Fruit fly (Drosophila melanogaster) whole organism, embryonic: ENCODE measurements around the gene aph-1.
A peak's percentile ranks its signal among the peaks of the same experiment; 100 is the strongest.

Experiments used
- CG10147 ChIP-seq: fragments of 200-800 bp; sonication (Bioruptor generic); optimal IDR thresholded peaks from 2 replicates; lab custom pipeline; 2019; ENCODE audit warnings: missing biosample characterization, mild to moderate bottlenecking, missing genetic modification characterization, moderate library complexity
- CG1024 ChIP-seq: fragments of 200-800 bp; sonication (Bioruptor generic); IDR thresholded peaks from 2 replicates; pipeline ENCODE4 v1.3.6; 2022; ENCODE audit warnings: missing biosample characterization, missing genetic modification characterization
- CG11247 ChIP-seq: fragments of 200-800 bp; sonication (Bioruptor generic); IDR thresholded peaks from 2 replicates; pipeline ENCODE4 v1.3.6; 2022; ENCODE audit warnings: missing biosample characterization, missing genetic modification characterization
- CG11504 ChIP-seq: fragments of 200-800 bp; sonication (Bioruptor generic); optimal IDR thresholded peaks from 3 replicates; lab custom pipeline; 2019; ENCODE audit warnings: missing biosample characterization, mild to moderate bottlenecking, missing genetic modification characterization, moderate library complexity
- CG12219 ChIP-seq: fragments of 200-800 bp; sonication (Bioruptor generic); optimal IDR thresholded peaks from 3 replicates; lab custom pipeline; 2018; ENCODE audit warnings: missing biosample characterization, mild to moderate bottlenecking, missing genetic modification characterization
- CG12299 ChIP-seq: fragments of 200-800 bp; sonication (Bioruptor generic); optimal IDR thresholded peaks from 2 replicates; lab custom pipeline; 2018; ENCODE audit warnings: missing biosample characterization, mild to moderate bottlenecking, missing genetic modification characterization
- CG12391 ChIP-seq: fragments of 200-800 bp; sonication (Bioruptor generic); optimal IDR thresholded peaks from 3 replicates; lab custom pipeline; 2018; ENCODE audit warnings: missing biosample characterization, mild to moderate bottlenecking, missing genetic modification characterization, moderate library complexity
- CG13624 ChIP-seq: fragments of 200-800 bp; sonication (Bioruptor generic); optimal IDR thresholded peaks from 2 replicates; lab custom pipeline; 2016; ENCODE audit warnings: missing biosample characterization, missing genetic modification characterization
- CG15696 ChIP-seq: fragments of 200-800 bp; sonication (Bioruptor generic); optimal IDR thresholded peaks from 2 replicates; lab custom pipeline; 2019; ENCODE audit warnings: missing biosample characterization, mild to moderate bottlenecking, missing genetic modification characterization, moderate library complexity
- CG17328 ChIP-seq: fragments of 200-800 bp; sonication (Bioruptor generic); IDR thresholded peaks from 2 replicates; pipeline ENCODE4 v1.3.6; 2022; ENCODE audit warnings: missing biosample characterization, missing genetic modification characterization
- CG18011 ChIP-seq: fragments of 200-800 bp; sonication (Bioruptor generic); optimal IDR thresholded peaks from 2 replicates; lab custom pipeline; 2017; ENCODE audit warnings: missing biosample characterization, missing genetic modification characterization, mild to moderate bottlenecking, moderate library complexity, missing genotype
- CG3065 ChIP-seq: fragments of 200-800 bp; sonication (Bioruptor generic); optimal IDR thresholded peaks from 2 replicates; lab custom pipeline; 2016; ENCODE audit warnings: missing biosample characterization, missing genetic modification characterization
- CG43689 ChIP-seq: fragments of 200-800 bp; sonication (Bioruptor generic); IDR thresholded peaks from 2 replicates; pipeline ENCODE4 v1.3.6; 2022; ENCODE audit warnings: missing biosample characterization, missing genetic modification characterization
- CG4820 ChIP-seq: fragments of 200-800 bp; sonication (Bioruptor generic); optimal IDR thresholded peaks from 3 replicates; lab custom pipeline; 2016; ENCODE audit warnings: missing biosample characterization, missing genetic modification characterization
- CG6765 ChIP-seq: fragments of 200-800 bp; sonication (Bioruptor generic); optimal IDR thresholded peaks from 3 replicates; lab custom pipeline; 2017; ENCODE audit warnings: missing biosample characterization, mild to moderate bottlenecking, missing genetic modification characterization
- CHES-1-like ChIP-seq: fragments of 200-800 bp; sonication (Bioruptor generic); optimal IDR thresholded peaks from 2 replicates; lab custom pipeline; 2016; ENCODE audit warnings: missing biosample characterization, missing genetic modification characterization
- CoRest ChIP-seq: fragments of 200-800 bp; sonication (Bioruptor generic); optimal IDR thresholded peaks from 3 replicates; lab custom pipeline; 2018; ENCODE audit warnings: missing biosample characterization, mild to moderate bottlenecking, missing genetic modification characterization, moderate library complexity
- Dip2 ChIP-seq: fragments of 200-800 bp; sonication (Bioruptor generic); IDR thresholded peaks from 2 replicates; pipeline ENCODE4 v1.3.6; 2022; ENCODE audit warnings: missing biosample characterization, missing genetic modification characterization
- Dref ChIP-seq: fragments of 200-800 bp; sonication (Bioruptor generic); IDR thresholded peaks from 2 replicates; pipeline ENCODE4 v1.3.6; 2022; ENCODE audit warnings: missing biosample characterization, missing genetic modification characterization
- Hey ChIP-seq: fragments of 200-800 bp; sonication (Bioruptor generic); optimal IDR thresholded peaks from 3 replicates; lab custom pipeline; 2018; ENCODE audit warnings: missing biosample characterization, mild to moderate bottlenecking, missing genetic modification characterization
- Hmr ChIP-seq: fragments of 200-800 bp; sonication (Bioruptor generic); optimal IDR thresholded peaks from 3 replicates; lab custom pipeline; 2017; ENCODE audit warnings: mild to moderate bottlenecking, missing biosample characterization, missing genetic modification reagents, missing genetic modification characterization
- Hsf ChIP-seq: fragments of 200-800 bp; sonication (Bioruptor generic); optimal IDR thresholded peaks from 3 replicates; lab custom pipeline; 2016; ENCODE audit warnings: missing biosample characterization, missing genetic modification characterization
- Lpt ChIP-seq: fragments of >200 bp; optimal IDR thresholded peaks from 2 replicates; lab custom pipeline; 2018; ENCODE audit warnings: missing biosample characterization, missing genetic modification characterization
- MESR4 ChIP-seq: fragments of 200-800 bp; sonication (Bioruptor generic); optimal IDR thresholded peaks from 2 replicates; lab custom pipeline; 2018; ENCODE audit warnings: missing biosample characterization, mild to moderate bottlenecking, missing genetic modification characterization, moderate library complexity
- NC2α ChIP-seq: fragments of 200-800 bp; sonication (Bioruptor generic); optimal IDR thresholded peaks from 2 replicates; lab custom pipeline; 2016; ENCODE audit warnings: missing biosample characterization, missing genetic modification characterization
- NC2β ChIP-seq: fragments of 200-800 bp; sonication (Bioruptor generic); optimal IDR thresholded peaks from 2 replicates; lab custom pipeline; 2016; ENCODE audit warnings: missing biosample characterization, missing genetic modification characterization
- NFAT ChIP-seq: fragments of 200-800 bp; sonication (Bioruptor generic); IDR thresholded peaks from 2 replicates; pipeline ENCODE4 v1.3.6; 2022; ENCODE audit warnings: missing biosample characterization, missing genetic modification characterization
- Ptx1 ChIP-seq: fragments of 200-800 bp; sonication (Bioruptor generic); IDR thresholded peaks from 2 replicates; pipeline ENCODE4 v1.3.6; 2022; ENCODE audit warnings: missing biosample characterization, missing genetic modification characterization
- Spps ChIP-seq: fragments of 200-800 bp; sonication (Bioruptor generic); optimal IDR thresholded peaks from 2 replicates; lab custom pipeline; 2018; ENCODE audit warnings: missing biosample characterization, mild to moderate bottlenecking, missing genetic modification characterization
- Stat92E ChIP-seq, 3 experiments: fragments of >200 bp in 2 of 3; fragments of 200-800 bp in 1 of 3; sonication (Bioruptor generic) in 1 of 3; optimal IDR thresholded peaks; 2 replicates each; lab custom pipeline; 2017 to 2019; ENCODE audit warnings: missing biosample characterization in 3 of 3, missing genetic modification characterization in 3 of 3, mild to moderate bottlenecking in 1 of 3, moderate library complexity in 1 of 3
- ac ChIP-seq: fragments of 200-800 bp; sonication (Bioruptor generic); optimal IDR thresholded peaks from 3 replicates; lab custom pipeline; 2017; ENCODE audit warnings: missing biosample characterization, mild to moderate bottlenecking, missing genetic modification characterization
- ato ChIP-seq: fragments of 200-800 bp; sonication (Bioruptor generic); IDR thresholded peaks from 2 replicates; pipeline ENCODE4 v1.3.6; 2022; ENCODE audit warnings: missing biosample characterization, missing genetic modification characterization; ENCODE audit not compliant: partially characterized antibody
- az2 ChIP-seq: fragments of 200-800 bp; sonication (Bioruptor generic); optimal IDR thresholded peaks from 3 replicates; lab custom pipeline; 2016; ENCODE audit warnings: missing biosample characterization, missing genetic modification characterization
- br ChIP-seq: fragments of >200 bp; optimal IDR thresholded peaks from 2 replicates; lab custom pipeline; 2017
- crp ChIP-seq, 2 experiments: fragments of 200-800 bp; sonication (Bioruptor generic); optimal IDR thresholded peaks; 2 replicates in 1 of 2; 3 replicates in 1 of 2; lab custom pipeline; 2017; ENCODE audit warnings: missing biosample characterization in 2 of 2, missing genetic modification characterization in 2 of 2, mild to moderate bottlenecking in 1 of 2, moderate library complexity in 1 of 2
- cwo ChIP-seq: fragments of 200-800 bp; sonication (Bioruptor generic); optimal IDR thresholded peaks from 3 replicates; lab custom pipeline; 2017; ENCODE audit warnings: missing biosample characterization, missing genetic modification characterization, mild to moderate bottlenecking, moderate library complexity, missing genetic modification reagents
- disco-r ChIP-seq: fragments of 200-800 bp; sonication (Bioruptor generic); optimal IDR thresholded peaks from 2 replicates; lab custom pipeline; 2016; ENCODE audit warnings: missing biosample characterization, missing genetic modification characterization
- esg ChIP-seq: fragments of 200-800 bp; sonication (Bioruptor generic); conservative IDR thresholded peaks from 2 replicates; pipeline ENCODE4 v1.3.6; 2022; ENCODE audit warnings: missing biosample characterization, missing genetic modification characterization
- fd96Cb ChIP-seq: fragments of 200-800 bp; sonication (Bioruptor generic); optimal IDR thresholded peaks from 2 replicates; lab custom pipeline; 2018; ENCODE audit warnings: missing biosample characterization, mild to moderate bottlenecking, missing genetic modification characterization, moderate library complexity
- lmd ChIP-seq: fragments of 200-800 bp; sonication (Bioruptor generic); IDR thresholded peaks from 2 replicates; pipeline ENCODE4 v1.3.6; 2022; ENCODE audit warnings: missing biosample characterization, missing genetic modification characterization
- maf-S ChIP-seq: fragments of 200-800 bp; sonication (Bioruptor generic); optimal IDR thresholded peaks from 2 replicates; lab custom pipeline; 2016; ENCODE audit warnings: missing biosample characterization, missing genetic modification characterization
- nerfin-1 ChIP-seq: fragments of 200-800 bp; sonication (Bioruptor generic); optimal IDR thresholded peaks from 3 replicates; lab custom pipeline; 2019; ENCODE audit warnings: missing biosample characterization, mild to moderate bottlenecking, missing genetic modification characterization, moderate library complexity
- pfk ChIP-seq: fragments of 200-800 bp; sonication (Bioruptor generic); optimal IDR thresholded peaks from 2 replicates; lab custom pipeline; 2018; ENCODE audit warnings: missing biosample characterization, mild to moderate bottlenecking, missing genetic modification characterization, moderate library complexity
- pita ChIP-seq: fragments of 200-800 bp; sonication (Bioruptor generic); optimal IDR thresholded peaks from 2 replicates; lab custom pipeline; 2017; ENCODE audit warnings: missing biosample characterization, mild to moderate bottlenecking, missing genetic modification characterization
- trh ChIP-seq: fragments of 200-800 bp; sonication (Bioruptor generic); optimal IDR thresholded peaks from 2 replicates; lab custom pipeline; 2016; ENCODE audit warnings: missing biosample characterization, missing genetic modification characterization
- vnd ChIP-seq: fragments of 200-800 bp; sonication (Bioruptor generic); IDR thresholded peaks from 3 replicates; pipeline ENCODE4 v1.3.6; 2022; ENCODE audit warnings: missing biosample characterization, missing genetic modification characterization; ENCODE audit not compliant: partially characterized antibody
- vvl ChIP-seq: fragments of 200-800 bp; sonication (Bioruptor generic); IDR thresholded peaks from 2 replicates; pipeline ENCODE4 v1.3.6; 2022; ENCODE audit warnings: missing biosample characterization, missing genetic modification characterization
- wdn ChIP-seq: fragments of 200-800 bp; sonication (Bioruptor generic); IDR thresholded peaks from 2 replicates; pipeline ENCODE4 v1.3.6; 2022; ENCODE audit warnings: missing biosample characterization, missing genetic modification characterization
- wor ChIP-seq: fragments of 200-800 bp; sonication (Bioruptor generic); IDR thresholded peaks from 2 replicates; pipeline ENCODE4 v1.3.6; 2022; ENCODE audit warnings: missing biosample characterization, missing genetic modification characterization
- zen ChIP-seq: fragments of 200-800 bp; sonication (Bioruptor generic); optimal IDR thresholded peaks from 3 replicates; lab custom pipeline; 2018; ENCODE audit warnings: missing biosample characterization, mild to moderate bottlenecking, missing genetic modification characterization, moderate library complexity

Gene aph-1

dm6 chr2L:2731370-2732138 lies 34.5 kb upstream of the aph-1 start (continued):
- TF ChIP-seq CG12299 (no peak), CG15696 (no peak), Lpt (no peak), vnd (GFP tag; lab: Robert Waterston, UW) (no peak), wor (GFP tag; lab: Robert Waterston, UW) (no peak), crp (GFP tag; optimal IDR thresholded peaks at IDR 0.05; lab: Kevin White, UChicago) (peak in 1 of 2 experiments; percentile 8), Dref (GFP tag; lab: Robert Waterston, UW) (no peak), NC2α (no peak), br (no peak), Spps (tag; lab: Kevin White, UChicago) (no peak), NFAT (no peak), Hsf (GFP tag; lab: Kevin White, UChicago) (no peak), CG11247 (GFP tag; lab: Robert Waterston, UW) (no peak), CoRest (tag; lab: Kevin White, UChicago) (peak; percentile 18), Dip2 (no peak), zen (tag; lab: Kevin White, UChicago) (no peak), CG6765 (GFP tag; lab: Kevin White, UChicago) (no peak), CG12391 (peak; percentile 29), trh (GFP tag; lab: Kevin White, UChicago) (peak; percentile 44), ac (GFP tag; lab: Kevin White, UChicago) (no peak), CG4820 (no peak), disco-r (GFP tag; lab: Kevin White, UChicago) (no peak), MESR4 (GFP tag; lab: Kevin White, UChicago) (no peak), CG1024 (GFP tag; lab: Robert Waterston, UW) (no peak), nerfin-1 (tag; lab: Kevin White, UChicago) (no peak), pfk (GFP tag; lab: Kevin White, UChicago) (no peak), cwo (GFP tag; lab: Kevin White, UChicago) (no peak), NC2β (GFP tag; lab: Kevin White, UChicago) (peak; percentile 11), Hmr (GFP tag; lab: Kevin White, UChicago) (peak; percentile 10), esg (GFP tag; lab: Robert Waterston, UW) (peak; percentile 66), lmd (GFP tag; lab: Robert Waterston, UW) (peak; percentile 57), CG13624 (GFP tag; lab: Kevin White, UChicago) (peak; percentile 18), CG3065 (no peak), Hey (no peak), CHES-1-like (GFP tag; lab: Kevin White, UChicago) (no peak), CG10147 (GFP tag; lab: Kevin White, UChicago) (no peak), Stat92E (GFP tag; optimal IDR thresholded peaks at IDR 0.05; lab: Kevin White, UChicago) (no peak), Ptx1 (peak; percentile 43), ato (GFP tag; lab: Robert Waterston, UW) (no peak), CG11504 (peak; percentile 57), maf-S (GFP tag; lab: Kevin White, UChicago) (no peak), wdn (GFP tag; lab: Robert Waterston, UW) (no peak), CG18011 (GFP tag; lab: Kevin White, UChicago) (no peak), CG43689 (GFP tag; lab: Robert Waterston, UW) (no peak), CG12219 (GFP tag; lab: Kevin White, UChicago) (no peak), vvl (GFP tag; lab: Robert Waterston, UW) (peak; percentile 47; the same call in 1 of the 2 replicates), CG17328 (GFP tag; lab: Robert Waterston, UW) (no peak), az2 (GFP tag; lab: Kevin White, UChicago) (no peak), pita (GFP tag; lab: Kevin White, UChicago) (no peak), fd96Cb (tag; lab: Kevin White, UChicago) (peak; percentile 42)
